Fruit fly (Drosophila melanogaster) whole organism, embryonic: ENCODE data around the gene Nt5b.
A peak's percentile ranks its signal among the peaks of the same experiment; 100 is the strongest.

Experiments used
- CG11504 ChIP-seq: fragments of 200-800 bp; sonication (Bioruptor generic); optimal IDR thresholded peaks from 3 replicates; lab custom pipeline; 2019; ENCODE audit warnings: missing biosample characterization, mild to moderate bottlenecking, missing genetic modification characterization, moderate library complexity
- CG1233 ChIP-seq: fragments of 200-800 bp; sonication (Bioruptor generic); optimal IDR thresholded peaks from 4 replicates; lab custom pipeline; 2018; ENCODE audit warnings: missing biosample characterization, mild to moderate bottlenecking, missing genetic modification characterization
- CG13624 ChIP-seq: fragments of 200-800 bp; sonication (Bioruptor generic); optimal IDR thresholded peaks from 2 replicates; lab custom pipeline; 2016; ENCODE audit warnings: missing biosample characterization, missing genetic modification characterization
- CG17385 ChIP-seq: fragments of 200-800 bp; sonication (Bioruptor generic); optimal IDR thresholded peaks from 3 replicates; lab custom pipeline; 2018; ENCODE audit warnings: missing biosample characterization, mild to moderate bottlenecking, missing genetic modification characterization
- CG17612 ChIP-seq: fragments of 200-800 bp; sonication (Bioruptor generic); IDR thresholded peaks from 2 replicates; pipeline ENCODE4 v1.3.6; 2022; ENCODE audit warnings: missing biosample characterization, missing genetic modification characterization
- CG18262 ChIP-seq: fragments of 200-800 bp; optimal IDR thresholded peaks from 3 replicates; lab custom pipeline; 2019; ENCODE audit warnings: missing biosample characterization, mild to moderate bottlenecking, missing genetic modification characterization, moderate library complexity
- CG2875 ChIP-seq: fragments of 200-800 bp; sonication (Bioruptor generic); optimal IDR thresholded peaks from 2 replicates; lab custom pipeline; 2017; ENCODE audit warnings: missing biosample characterization, mild to moderate bottlenecking, missing genetic modification characterization, missing genetic modification reagents
- CG30403 ChIP-seq: fragments of 200-800 bp; sonication (Bioruptor generic); optimal IDR thresholded peaks from 3 replicates; lab custom pipeline; 2016; ENCODE audit warnings: missing biosample characterization, missing genetic modification characterization
- CG30431 ChIP-seq: fragments of 200-800 bp; sonication (Bioruptor generic); optimal IDR thresholded peaks from 2 replicates; lab custom pipeline; 2017; ENCODE audit warnings: missing biosample characterization, missing genetic modification characterization
- CG4707 ChIP-seq: fragments of 200-800 bp; sonication (Bioruptor generic); optimal IDR thresholded peaks from 2 replicates; lab custom pipeline; 2018; ENCODE audit warnings: missing biosample characterization, mild to moderate bottlenecking, missing genetic modification characterization, moderate library complexity
- CG6689 ChIP-seq: fragments of 200-800 bp; sonication (Bioruptor generic); IDR thresholded peaks from 2 replicates; pipeline ENCODE4 v1.3.6; 2022; ENCODE audit warnings: missing biosample characterization, missing genetic modification characterization
- CG9932 ChIP-seq: fragments of 200-800 bp; sonication (Bioruptor generic); IDR thresholded peaks from 2 replicates; pipeline ENCODE4 v1.3.6; 2022; ENCODE audit warnings: missing biosample characterization, missing genetic modification characterization
- Chrac-16 ChIP-seq: fragments of 200-800 bp; sonication (Bioruptor generic); optimal IDR thresholded peaks from 3 replicates; lab custom pipeline; 2016; ENCODE audit warnings: missing biosample characterization, missing genetic modification characterization
- CrebB ChIP-seq: fragments of 200-800 bp; sonication (Bioruptor generic); optimal IDR thresholded peaks from 3 replicates; lab custom pipeline; 2018; ENCODE audit warnings: missing biosample characterization, mild to moderate bottlenecking, missing genetic modification characterization
- D ChIP-seq, 2 experiments: fragments of 200-800 bp in 1 of 2; fragments of >200 bp in 1 of 2; sonication (Bioruptor generic) in 1 of 2; optimal IDR thresholded peaks; 2 replicates in 1 of 2; 3 replicates in 1 of 2; lab custom pipeline; 2017; ENCODE audit warnings: mild to moderate bottlenecking in 1 of 2, missing biosample characterization in 1 of 2, missing genetic modification characterization in 1 of 2, missing genetic modification reagents in 1 of 2
- D19A ChIP-seq: fragments of 200-800 bp; optimal IDR thresholded peaks from 3 replicates; lab custom pipeline; 2019; ENCODE audit warnings: missing biosample characterization, mild to moderate bottlenecking, missing genetic modification characterization, moderate library complexity
- Doc2 ChIP-seq: fragments of 200-800 bp; sonication (Bioruptor generic); IDR thresholded peaks from 2 replicates; pipeline ENCODE4 v1.3.6; 2022; ENCODE audit warnings: missing biosample characterization, missing genetic modification characterization
- Ets65A ChIP-seq: fragments of 200-800 bp; sonication (Bioruptor generic); peaks from one replicate; lab custom pipeline; 2016; ENCODE audit warnings: missing biosample characterization, missing genetic modification characterization
- Fer3 ChIP-seq: fragments of 200-800 bp; sonication (Bioruptor generic); optimal IDR thresholded peaks from 2 replicates; lab custom pipeline; 2018; ENCODE audit warnings: missing biosample characterization, mild to moderate bottlenecking, missing genetic modification characterization, moderate library complexity
- Gug ChIP-seq: fragments of 200-800 bp; sonication (Bioruptor generic); IDR thresholded peaks from 4 replicates; pipeline ENCODE4 v1.3.6; 2022; ENCODE audit warnings: missing biosample characterization, missing genetic modification characterization
- Mad ChIP-seq: fragments of 200-800 bp; sonication (Bioruptor generic); optimal IDR thresholded peaks from 2 replicates; lab custom pipeline; 2016; ENCODE audit warnings: missing biosample characterization, missing genetic modification characterization
- Myb ChIP-seq: fragments of 200-800 bp; sonication (Bioruptor generic); optimal IDR thresholded peaks from 2 replicates; lab custom pipeline; 2016; ENCODE audit warnings: missing biosample characterization, missing genetic modification characterization
- Ptx1 ChIP-seq: fragments of 200-800 bp; sonication (Bioruptor generic); IDR thresholded peaks from 2 replicates; pipeline ENCODE4 v1.3.6; 2022; ENCODE audit warnings: missing biosample characterization, missing genetic modification characterization
- Sox100B ChIP-seq: fragments of 200-800 bp; sonication (Bioruptor generic); optimal IDR thresholded peaks from 3 replicates; lab custom pipeline; 2018; ENCODE audit warnings: missing biosample characterization, mild to moderate bottlenecking, missing genetic modification characterization
- Sox102F ChIP-seq: fragments of 200-800 bp; sonication (Bioruptor generic); optimal IDR thresholded peaks from 2 replicates; lab custom pipeline; 2018; ENCODE audit warnings: missing biosample characterization, mild to moderate bottlenecking, missing genetic modification characterization, moderate library complexity
- ci ChIP-seq: fragments of 200-800 bp; sonication (Bioruptor generic); IDR thresholded peaks from 3 replicates; pipeline ENCODE4 v1.3.6; 2022; ENCODE audit warnings: missing biosample characterization, missing genetic modification characterization
- dmrt99B ChIP-seq: fragments of 200-800 bp; sonication (Bioruptor generic); optimal IDR thresholded peaks from 2 replicates; lab custom pipeline; 2018; ENCODE audit warnings: missing biosample characterization, mild to moderate bottlenecking, missing genetic modification characterization, moderate library complexity
- fd96Cb ChIP-seq: fragments of 200-800 bp; sonication (Bioruptor generic); optimal IDR thresholded peaks from 2 replicates; lab custom pipeline; 2018; ENCODE audit warnings: missing biosample characterization, mild to moderate bottlenecking, missing genetic modification characterization, moderate library complexity
- gem ChIP-seq: fragments of 200-800 bp; sonication (Bioruptor generic); optimal IDR thresholded peaks from 2 replicates; lab custom pipeline; 2019; ENCODE audit warnings: missing biosample characterization, mild to moderate bottlenecking, missing genetic modification characterization, moderate library complexity
- gsb ChIP-seq: fragments of 200-800 bp; sonication (Bioruptor generic); IDR thresholded peaks from 2 replicates; pipeline ENCODE4 v1.3.6; 2022; ENCODE audit warnings: missing biosample characterization, missing genetic modification characterization
- jigr1 ChIP-seq: fragments of 200-800 bp; sonication (Bioruptor generic); IDR thresholded peaks from 3 replicates; pipeline ENCODE4 v1.3.6; 2022; ENCODE audit warnings: missing biosample characterization, missing genetic modification characterization
- nmo ChIP-seq: fragments of 200-800 bp; sonication (Bioruptor generic); optimal IDR thresholded peaks from 2 replicates; lab custom pipeline; 2018; ENCODE audit warnings: missing biosample characterization, mild to moderate bottlenecking, missing genetic modification characterization, moderate library complexity
- onecut ChIP-seq: fragments of 200-800 bp; sonication (Bioruptor generic); IDR thresholded peaks from 2 replicates; pipeline ENCODE4 v1.3.6; 2022; ENCODE audit warnings: missing biosample characterization, missing genetic modification characterization
- pfk ChIP-seq: fragments of 200-800 bp; sonication (Bioruptor generic); optimal IDR thresholded peaks from 2 replicates; lab custom pipeline; 2018; ENCODE audit warnings: missing biosample characterization, mild to moderate bottlenecking, missing genetic modification characterization, moderate library complexity
- pum ChIP-seq: fragments of 200-800 bp; sonication (Bioruptor generic); optimal IDR thresholded peaks from 2 replicates; lab custom pipeline; 2016; ENCODE audit warnings: missing biosample characterization, missing genetic modification characterization
- rib ChIP-seq: fragments of 200-800 bp; sonication (Bioruptor generic); IDR thresholded peaks from 2 replicates; pipeline ENCODE4 v1.3.6; 2022; ENCODE audit warnings: missing biosample characterization, missing genetic modification characterization
- sima ChIP-seq: fragments of 200-800 bp; sonication (Bioruptor generic); optimal IDR thresholded peaks from 2 replicates; lab custom pipeline; 2016; ENCODE audit warnings: missing biosample characterization, missing genetic modification characterization
- slbo ChIP-seq: fragments of 200-800 bp; sonication (Bioruptor generic); IDR thresholded peaks from 2 replicates; pipeline ENCODE4 v1.3.6; 2022; ENCODE audit warnings: missing biosample characterization, missing genetic modification characterization
- usp ChIP-seq: fragments of >200 bp; optimal IDR thresholded peaks from 2 replicates; lab custom pipeline; 2017; ENCODE audit warnings: missing biosample characterization, missing genetic modification characterization
- wor ChIP-seq: fragments of 200-800 bp; sonication (Bioruptor generic); IDR thresholded peaks from 2 replicates; pipeline ENCODE4 v1.3.6; 2022; ENCODE audit warnings: missing biosample characterization, missing genetic modification characterization

Gene Nt5b

dm6 chrX:18358352-18358931 lies 51.5 kb downstream of the Nt5b start, which contains the start of gene CG6106 (continued):
- peak; percentile 48 for TF ChIP-seq Sox102F (GFP tag; lab: Kevin White, UChicago)
- TF ChIP-seq CG30431, result no peak
- no peak for TF ChIP-seq CG1233 (GFP tag; lab: Kevin White, UChicago)
- peak; percentile 90 for TF ChIP-seq Ets65A (GFP tag; lab: Kevin White, UChicago)
- no peak for TF ChIP-seq D (optimal IDR thresholded peaks at IDR 0.05; lab: Kevin White, UChicago)
- peak; percentile 12 for TF ChIP-seq D (GFP tag; optimal IDR thresholded peaks at IDR 0.05; lab: Kevin White, UChicago)
- no peak for TF ChIP-seq Mad (GFP tag; lab: Kevin White, UChicago)
- peak; percentile 6 for TF ChIP-seq pum (GFP tag; lab: Kevin White, UChicago)
- TF ChIP-seq CG18262 (tag; lab: Kevin White, UChicago), result peak; percentile 25
- no peak for TF ChIP-seq fd96Cb (tag; lab: Kevin White, UChicago)
- TF ChIP-seq pfk, result no peak
- no peak for TF ChIP-seq sima (GFP tag; lab: Kevin White, UChicago)
- peak; percentile 41 for TF ChIP-seq CG11504
- TF ChIP-seq Ptx1 (GFP tag; lab: Robert Waterston, UW), result peak; percentile 52; the same call in 1 of the 2 replicates
- TF ChIP-seq CG17385 (GFP tag; lab: Kevin White, UChicago), result peak; percentile 8
- no peak for TF ChIP-seq usp (GFP tag; lab: Kevin White, UChicago)
- no peak for TF ChIP-seq CG4707 (GFP tag; lab: Kevin White, UChicago)
- no peak for TF ChIP-seq rib (GFP tag; lab: Robert Waterston, UW)
- no peak for TF ChIP-seq onecut (GFP tag; lab: Robert Waterston, UW)
- no peak for TF ChIP-seq Myb (GFP tag; lab: Kevin White, UChicago)
- TF ChIP-seq Gug (GFP tag; lab: Robert Waterston, UW), result 0 out of 4 replicates have a peak, but pooled peaks have one; percentile 3
- TF ChIP-seq slbo (GFP tag; lab: Robert Waterston, UW), result peak; percentile 10; the same call in 1 of the 2 replicates
- no peak for TF ChIP-seq CG17612 (GFP tag; lab: Robert Waterston, UW)
- TF ChIP-seq gem (tag; lab: Kevin White, UChicago), result peak; percentile 33
- no peak for TF ChIP-seq CrebB (tag; lab: Kevin White, UChicago)
- peak; percentile 5 for TF ChIP-seq D19A
- TF ChIP-seq Chrac-16 (GFP tag; lab: Kevin White, UChicago), result no peak
- peak; percentile 22 for TF ChIP-seq Sox100B (GFP tag; lab: Kevin White, UChicago)
- peak; percentile 20 for TF ChIP-seq CG30403 (GFP tag; lab: Kevin White, UChicago)
- TF ChIP-seq ci (GFP tag; lab: Robert Waterston, UW), result 0 out of 3 replicates have a peak, but pooled peaks have one; percentile 5
- peak; percentile 26 for TF ChIP-seq nmo (GFP tag; lab: Kevin White, UChicago)
- TF ChIP-seq Doc2 (GFP tag; lab: Robert Waterston, UW), result no peak
- TF ChIP-seq CG13624 (GFP tag; lab: Kevin White, UChicago), result no peak
- TF ChIP-seq Fer3 (tag; lab: Kevin White, UChicago), result peak; percentile 13
- no peak for TF ChIP-seq wor (GFP tag; lab: Robert Waterston, UW)
- TF ChIP-seq CG2875 (GFP tag; lab: Kevin White, UChicago), result no peak
- no peak for TF ChIP-seq gsb (GFP tag; lab: Robert Waterston, UW)
- no peak for TF ChIP-seq jigr1 (GFP tag; lab: Robert Waterston, UW)
- peak; percentile 54 for TF ChIP-seq dmrt99B (tag; lab: Kevin White, UChicago)
- TF ChIP-seq CG6689, result 0 out of 2 replicates have a peak, but pooled peaks have one; percentile 21
- TF ChIP-seq CG9932 (GFP tag; lab: Robert Waterston, UW), result peak; percentile 37; the same call in 1 of the 2 replicates
